Worm (Caenorhabditis elegans) whole organism, mixed stage, embryonic: ENCODE data around the gene Y48B6A.10.

ENCODE experiments used
- M03D4.4 ChIP-seq: sonication (generic microtip); optimal IDR thresholded peaks from 2 replicates; lab custom pipeline; 2017; ENCODE audit warnings: mild to moderate bottlenecking, missing genetic modification characterization, missing compliant biosample characterization
- bed-3 ChIP-seq: fragments of 200-800 bp; sonication (Bioruptor generic); optimal IDR thresholded peaks from 3 replicates; lab custom pipeline; 2018; ENCODE audit warnings: mild to moderate bottlenecking, missing genetic modification characterization, moderate library complexity, missing compliant biosample characterization
- ceh-39 ChIP-seq: fragments of 150-350 bp; optimal IDR thresholded peaks from 2 replicates; lab custom pipeline; 2014; ENCODE audit warnings: missing biosample characterization, missing genetic modification characterization
- ceh-43 ChIP-seq: fragments of 200-800 bp; sonication (Bioruptor generic); optimal IDR thresholded peaks from 2 replicates; lab custom pipeline; 2018; ENCODE audit warnings: mild to moderate bottlenecking, missing genetic modification characterization, moderate library complexity, missing compliant biosample characterization
- ceh-83 ChIP-seq: fragments of 200-800 bp; sonication (Bioruptor generic); optimal IDR thresholded peaks from 2 replicates; lab custom pipeline; 2018; ENCODE audit warnings: mild to moderate bottlenecking, missing genetic modification characterization, missing compliant biosample characterization
- ces-1 ChIP-seq: fragments of 150-350 bp; optimal IDR thresholded peaks from 2 replicates; lab custom pipeline; 2014; ENCODE audit warnings: missing biosample characterization, missing genetic modification reagents, missing genetic modification characterization
- cnd-1 ChIP-seq: fragments of 200-800 bp; sonication (Bioruptor generic); optimal IDR thresholded peaks from 2 replicates; lab custom pipeline; 2018; ENCODE audit warnings: mild to moderate bottlenecking, missing genetic modification characterization, missing compliant biosample characterization
- drap-1 ChIP-seq: fragments of 200-800 bp; sonication (Bioruptor generic); optimal IDR thresholded peaks from 3 replicates; lab custom pipeline; 2018; ENCODE audit warnings: mild to moderate bottlenecking, missing genetic modification characterization, missing compliant biosample characterization
- elt-1 ChIP-seq: sonication (generic microtip); optimal IDR thresholded peaks from 2 replicates; lab custom pipeline; 2017; ENCODE audit warnings: missing genetic modification characterization, mild to moderate bottlenecking, missing compliant biosample characterization, antibody characterized with exemption, moderate library complexity, borderline replicate concordance; ENCODE audit not compliant: insufficient read depth
- elt-3 ChIP-seq: fragments of 150-350 bp; optimal IDR thresholded peaks from 2 replicates; lab custom pipeline; 2014; ENCODE audit warnings: missing biosample characterization, missing genetic modification characterization
- ham-2 ChIP-seq: fragments of 200-800 bp; sonication (Bioruptor generic); optimal IDR thresholded peaks from 2 replicates; lab custom pipeline; 2018; ENCODE audit warnings: mild to moderate bottlenecking, missing genetic modification characterization, missing compliant biosample characterization
- hlh-1 ChIP-seq: fragments of 150-350 bp; optimal IDR thresholded peaks from 2 replicates; lab custom pipeline; 2014; ENCODE audit warnings: missing biosample characterization, missing genetic modification reagents, missing genetic modification characterization
- lin-13 ChIP-seq: fragments of 150-350 bp; optimal IDR thresholded peaks from 2 replicates; lab custom pipeline; 2014; ENCODE audit warnings: missing biosample characterization, missing genetic modification characterization
- lin-32 ChIP-seq: fragments of 200-800 bp; sonication (Bioruptor generic); optimal IDR thresholded peaks from 2 replicates; lab custom pipeline; 2018; ENCODE audit warnings: mild to moderate bottlenecking, missing genetic modification characterization, missing compliant biosample characterization
- lsy-2 ChIP-seq: fragments of 150-350 bp; optimal IDR thresholded peaks from 2 replicates; lab custom pipeline; 2014; ENCODE audit warnings: missing biosample characterization, missing genetic modification characterization
- mls-2 ChIP-seq: sonication (generic microtip); optimal IDR thresholded peaks from 2 replicates; lab custom pipeline; 2016; ENCODE audit warnings: mild to moderate bottlenecking, missing genetic modification characterization, moderate library complexity, missing compliant biosample characterization
- nhr-12 ChIP-seq: fragments of 150-350 bp; optimal IDR thresholded peaks from 2 replicates; lab custom pipeline; 2014; ENCODE audit warnings: missing biosample characterization, missing genetic modification characterization
- nhr-2 ChIP-seq: fragments of 150-350 bp; optimal IDR thresholded peaks from 2 replicates; lab custom pipeline; 2014; ENCODE audit warnings: missing biosample characterization, missing genetic modification characterization
- nhr-237 ChIP-seq: fragments of 150-350 bp; optimal IDR thresholded peaks from 2 replicates; lab custom pipeline; 2014; ENCODE audit warnings: missing biosample characterization, missing genetic modification characterization
- nhr-28 ChIP-seq: fragments of 150-350 bp; optimal IDR thresholded peaks from 2 replicates; lab custom pipeline; 2014; ENCODE audit warnings: missing biosample characterization, missing genetic modification characterization
- sem-2 ChIP-seq: fragments of 200-800 bp; sonication (Bioruptor generic); optimal IDR thresholded peaks from 2 replicates; lab custom pipeline; 2018; ENCODE audit warnings: mild to moderate bottlenecking, missing genetic modification characterization, missing compliant biosample characterization
- sptf-1 ChIP-seq: sonication (generic microtip); optimal IDR thresholded peaks from 2 replicates; lab custom pipeline; 2017; ENCODE audit warnings: mild to moderate bottlenecking, missing genetic modification characterization, moderate library complexity, missing compliant biosample characterization
- unc-120 ChIP-seq: sonication (generic microtip); optimal IDR thresholded peaks from 2 replicates; lab custom pipeline; 2017; ENCODE audit warnings: missing genetic modification characterization, missing compliant biosample characterization; ENCODE audit not compliant: poor library complexity, severe bottlenecking
- unc-39 ChIP-seq: fragments of 150-350 bp; optimal IDR thresholded peaks from 2 replicates; lab custom pipeline; 2014; ENCODE audit warnings: missing biosample characterization, missing genetic modification characterization
- unc-62 ChIP-seq: fragments of 150-350 bp; optimal IDR thresholded peaks from 2 replicates; lab custom pipeline; 2014; ENCODE audit warnings: missing biosample characterization, missing genetic modification reagents, missing genetic modification characterization
- zip-8 ChIP-seq: fragments of 150-350 bp; optimal IDR thresholded peaks from 2 replicates; lab custom pipeline; 2014; ENCODE audit warnings: missing biosample characterization, missing genetic modification characterization
- ztf-11 ChIP-seq: fragments of 150-350 bp; optimal IDR thresholded peaks from 2 replicates; lab custom pipeline; 2014; ENCODE audit warnings: missing biosample characterization, missing genetic modification characterization

Y48B6A.10 gene

ce11 chrII:14176642-14177041, 37.6 kb upstream of the Y48B6A.10 start:
- TF ChIP-seq hlh-1 (tag; lab: Kevin White, UChicago): peak; percentile 12
- no peak for TF ChIP-seq bed-3 (GFP tag; lab: Kevin White, UChicago)

DNA sequence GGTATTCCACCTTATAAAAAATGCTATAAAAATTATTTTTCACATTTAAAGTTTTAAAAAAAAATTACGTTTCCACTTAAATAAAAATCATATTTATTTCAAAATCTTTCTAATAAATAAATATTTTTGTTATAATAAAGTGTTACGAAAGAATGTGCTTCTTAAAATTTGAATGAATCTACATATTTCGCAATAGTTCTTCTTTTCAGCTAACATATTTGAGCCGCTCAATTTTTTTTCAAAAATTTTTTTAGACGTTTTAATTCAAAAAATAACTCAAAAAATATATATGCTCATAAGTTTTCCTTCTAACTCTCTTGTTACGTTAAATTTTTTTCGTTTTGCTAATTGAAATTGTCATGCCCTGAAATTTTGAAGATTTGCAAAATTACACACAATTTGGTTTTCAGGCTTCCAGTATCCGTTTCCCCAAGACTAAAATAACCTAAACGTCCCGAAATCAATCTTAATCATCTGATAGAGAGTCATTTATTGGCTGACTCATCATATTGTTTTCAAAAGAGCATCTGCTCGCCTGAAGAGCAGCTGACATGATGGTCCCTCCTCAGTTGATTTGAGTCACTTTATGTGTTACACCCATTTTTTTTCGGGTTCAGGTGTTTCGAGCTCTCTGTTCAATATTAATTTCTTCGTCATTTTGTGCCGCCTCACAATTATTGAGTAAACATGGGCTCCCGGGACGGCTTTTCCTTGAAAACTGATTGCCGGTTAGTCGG, 35.8 kb upstream of the Y48B6A.10 start, which contains the start of gene efhd-1:
Gene efhd-1 (plus strand): TSS at position 582 of the 737 bp plus-strand sequence.
- TF ChIP-seq mls-2 (tag; lab: Kevin White, UChicago) (no peak), elt-1 (tag; lab: Kevin White, UChicago) (no peak), ceh-43 (GFP tag; lab: Kevin White, UChicago) (no peak), lin-32 (GFP tag; lab: Kevin White, UChicago) (no peak), hlh-1 (tag; lab: Kevin White, UChicago) (peak; percentile 98), unc-120 (tag; lab: Kevin White, UChicago) (peak; percentile 44), unc-62 (GFP tag; lab: Kevin White, UChicago) (peak; percentile 89)
- TF ChIP-seq, all 35 proteins: peak for 3

DNA sequence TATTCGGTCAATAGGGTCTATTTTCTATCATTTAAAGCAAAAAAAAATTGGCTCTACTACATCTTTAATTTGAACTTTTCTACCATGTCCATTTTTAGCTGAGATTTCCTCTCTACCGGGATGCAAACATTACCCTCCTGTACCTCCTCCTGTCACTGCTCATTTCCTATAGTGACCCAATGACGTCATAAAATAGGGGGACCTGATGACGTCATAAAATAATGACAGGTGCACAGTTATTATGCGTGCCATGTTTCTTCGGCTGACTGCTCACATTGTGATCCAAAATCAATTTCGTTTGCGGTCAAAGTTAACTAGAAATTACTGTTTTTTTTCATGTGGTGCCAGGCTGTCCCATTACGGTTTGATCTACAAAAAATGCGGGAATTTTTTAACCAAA, 27.3 kb upstream of the Y48B6A.10 start:
- peak; percentile 44 for TF ChIP-seq ztf-11 (tag; lab: Kevin White, UChicago)
- TF ChIP-seq ces-1 (GFP tag; lab: Kevin White, UChicago): no peak
- TF ChIP-seq ceh-83: no peak
- peak; percentile 15 for TF ChIP-seq ceh-39 (tag; lab: Kevin White, UChicago)
- peak; percentile 27 for TF ChIP-seq cnd-1 (tag; lab: Kevin White, UChicago)
- TF ChIP-seq lsy-2: no peak
- TF ChIP-seq unc-120 (tag; lab: Kevin White, UChicago): no peak
- peak; percentile 33 for TF ChIP-seq unc-62 (GFP tag; lab: Kevin White, UChicago)
- no peak for TF ChIP-seq nhr-237 (tag; lab: Kevin White, UChicago)
- no peak for TF ChIP-seq elt-1 (tag; lab: Kevin White, UChicago)
- TF ChIP-seq drap-1 (GFP tag; lab: Kevin White, UChicago): no peak
- peak; percentile 22 for TF ChIP-seq nhr-2 (tag; lab: Kevin White, UChicago)
- peak; percentile 98 for TF ChIP-seq zip-8 (tag; lab: Kevin White, UChicago)
- no peak for TF ChIP-seq ham-2 (GFP tag; lab: Kevin White, UChicago)
- no peak for TF ChIP-seq sem-2 (GFP tag; lab: Kevin White, UChicago)
- no peak for TF ChIP-seq unc-39 (tag; lab: Kevin White, UChicago)
- TF ChIP-seq sptf-1 (tag; lab: Kevin White, UChicago): no peak
- no peak for TF ChIP-seq M03D4.4
- TF ChIP-seq lin-13 (tag; lab: Kevin White, UChicago): no peak
- TF ChIP-seq lin-32 (GFP tag; lab: Kevin White, UChicago): no peak

DNA sequence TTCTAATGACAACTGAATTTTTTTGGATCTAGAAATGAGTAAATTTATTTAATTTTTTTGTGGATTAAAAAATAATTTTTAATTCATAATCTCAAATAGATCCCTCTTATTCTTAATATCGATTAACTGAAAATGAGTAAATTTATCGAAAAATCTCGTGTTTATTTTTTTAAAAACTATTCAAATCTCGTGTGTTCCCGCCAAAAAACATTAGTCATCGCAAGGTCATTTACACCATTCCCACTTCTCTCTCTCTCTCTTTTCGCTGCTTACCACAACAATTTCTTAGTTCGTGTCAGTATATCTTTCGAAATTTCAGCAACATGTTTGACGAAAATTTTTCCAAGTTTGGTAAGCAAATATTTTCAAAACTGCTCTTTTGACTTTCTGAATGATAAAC, 26.8 kb upstream of the Y48B6A.10 start:
- TF ChIP-seq unc-39 (tag; lab: Kevin White, UChicago): no peak

- TF ChIP-seq sptf-1 (tag; lab: Kevin White, UChicago) (no peak), unc-62 (GFP tag; lab: Kevin White, UChicago) (no peak), cnd-1 (tag; lab: Kevin White, UChicago) (no peak), drap-1 (GFP tag; lab: Kevin White, UChicago) (no peak), lin-13 (tag; lab: Kevin White, UChicago) (no peak), lin-32 (GFP tag; lab: Kevin White, UChicago) (no peak), lsy-2 (no peak), nhr-12 (tag; lab: Kevin White, UChicago) (no peak), nhr-28 (no peak), hlh-1 (tag; lab: Kevin White, UChicago) (no peak), nhr-2 (tag; lab: Kevin White, UChicago) (no peak), elt-3 (no peak), ham-2 (GFP tag; lab: Kevin White, UChicago) (no peak), unc-39 (tag; lab: Kevin White, UChicago) (no peak), ceh-83 (no peak), sem-2 (GFP tag; lab: Kevin White, UChicago) (no peak), ceh-43 (GFP tag; lab: Kevin White, UChicago) (no peak)
These were observed 18.3 kb upstream of the Y48B6A.10 start for ce11 chrII:14195931-14196330.
